Fruit fly (Drosophila melanogaster) whole organism, embryonic: ENCODE results near the gene CG2901.

Experiments used
- ATbp ChIP-seq: fragments of 200-800 bp; sonication (Bioruptor generic); optimal IDR thresholded peaks from 2 replicates; lab custom pipeline; 2017; ENCODE audit warnings: missing biosample characterization, mild to moderate bottlenecking, missing genetic modification characterization, missing genetic modification reagents
- Bdp1 ChIP-seq: fragments of 200-800 bp; sonication (Bioruptor generic); optimal IDR thresholded peaks from 3 replicates; lab custom pipeline; 2016; ENCODE audit warnings: missing biosample characterization, missing genetic modification characterization
- Blimp-1 ChIP-seq: fragments of 200-800 bp; sonication (Bioruptor generic); optimal IDR thresholded peaks from 3 replicates; lab custom pipeline; 2018; ENCODE audit warnings: missing biosample characterization, missing genetic modification characterization, mild to moderate bottlenecking, moderate library complexity, missing genetic modification reagents
- CG13624 ChIP-seq: fragments of 200-800 bp; sonication (Bioruptor generic); optimal IDR thresholded peaks from 2 replicates; lab custom pipeline; 2016; ENCODE audit warnings: missing biosample characterization, missing genetic modification characterization
- CG14667 ChIP-seq: fragments of 200-800 bp; sonication (Bioruptor generic); IDR thresholded peaks from 2 replicates; pipeline ENCODE4 v1.3.6; 2022; ENCODE audit warnings: missing biosample characterization, missing genetic modification characterization
- CG15011 ChIP-seq: fragments of 200-800 bp; sonication (Bioruptor generic); optimal IDR thresholded peaks from 3 replicates; lab custom pipeline; 2018; ENCODE audit warnings: missing biosample characterization, mild to moderate bottlenecking, missing genetic modification characterization
- CG15601 ChIP-seq: fragments of 200-800 bp; sonication (Bioruptor generic); optimal IDR thresholded peaks from 3 replicates; lab custom pipeline; 2019; ENCODE audit warnings: missing biosample characterization, mild to moderate bottlenecking, missing genetic modification characterization, moderate library complexity
- CG2889 ChIP-seq: fragments of 200-800 bp; sonication (Bioruptor generic); IDR thresholded peaks from 3 replicates; pipeline ENCODE4 v1.3.6; 2022; ENCODE audit warnings: missing biosample characterization, missing genetic modification characterization
- CG5953 ChIP-seq: fragments of 200-800 bp; sonication (Bioruptor generic); IDR thresholded peaks from 2 replicates; pipeline ENCODE4 v1.3.6; 2022; ENCODE audit warnings: missing biosample characterization, missing genetic modification characterization
- CG6791 ChIP-seq: fragments of 200-800 bp; sonication (Bioruptor generic); IDR thresholded peaks from 3 replicates; pipeline ENCODE4 v1.3.6; 2022; ENCODE audit warnings: missing biosample characterization, missing genetic modification characterization; ENCODE audit not compliant: partially characterized antibody
- CG7556 ChIP-seq: fragments of 200-800 bp; sonication (Bioruptor generic); optimal IDR thresholded peaks from 2 replicates; lab custom pipeline; 2017; ENCODE audit warnings: missing biosample characterization, mild to moderate bottlenecking, missing genetic modification characterization
- D19B ChIP-seq: fragments of 200-800 bp; sonication (Bioruptor generic); optimal IDR thresholded peaks from 2 replicates; lab custom pipeline; 2017; ENCODE audit warnings: missing biosample characterization, mild to moderate bottlenecking, missing genetic modification characterization
- Dbx ChIP-seq: fragments of 200-800 bp; sonication (Bioruptor generic); IDR thresholded peaks from 3 replicates; pipeline ENCODE4 v1.3.6; 2022; ENCODE audit warnings: missing biosample characterization, missing genetic modification characterization
- Drgx ChIP-seq: fragments of 200-800 bp; sonication (Bioruptor generic); IDR thresholded peaks from 2 replicates; pipeline ENCODE4 v1.3.6; 2022; ENCODE audit warnings: missing biosample characterization, missing genetic modification characterization
- Fer2 ChIP-seq: fragments of 200-800 bp; sonication (Bioruptor generic); optimal IDR thresholded peaks from 2 replicates; lab custom pipeline; 2018; ENCODE audit warnings: missing biosample characterization, mild to moderate bottlenecking, missing genetic modification characterization, moderate library complexity
- HHEX ChIP-seq: fragments of 200-800 bp; sonication (Bioruptor generic); optimal IDR thresholded peaks from 3 replicates; lab custom pipeline; 2017; ENCODE audit warnings: missing biosample characterization, mild to moderate bottlenecking, missing genetic modification characterization, missing genetic modification reagents
- HmgD ChIP-seq: fragments of 200-800 bp; sonication (Bioruptor generic); optimal IDR thresholded peaks from 3 replicates; lab custom pipeline; 2016; ENCODE audit warnings: missing biosample characterization, missing genetic modification characterization
- Jarid2 ChIP-seq: fragments of 200-800 bp; sonication (Bioruptor generic); optimal IDR thresholded peaks from 3 replicates; lab custom pipeline; 2017; ENCODE audit warnings: mild to moderate bottlenecking, missing biosample characterization, missing genetic modification reagents, missing genetic modification characterization
- Kr ChIP-seq: fragments of 200-800 bp; sonication (Bioruptor generic); optimal IDR thresholded peaks from 2 replicates; lab custom pipeline; 2017; ENCODE audit warnings: missing biosample characterization, mild to moderate bottlenecking, missing genetic modification characterization
- Med ChIP-seq: fragments of 200-800 bp; sonication (Bioruptor generic); peaks from one replicate; lab custom pipeline; 2016; ENCODE audit warnings: missing biosample characterization, missing genetic modification characterization, mild to moderate bottlenecking, inconsistent platforms, moderate library complexity
- NK7.1 ChIP-seq: fragments of 200-800 bp; sonication (Bioruptor generic); optimal IDR thresholded peaks from 3 replicates; lab custom pipeline; 2016; ENCODE audit warnings: missing biosample characterization, missing genetic modification characterization
- Pdp1 ChIP-seq, 2 experiments: fragments of 200-800 bp; sonication (Bioruptor generic); optimal IDR thresholded peaks; 3 replicates each; lab custom pipeline; 2016; ENCODE audit warnings: missing biosample characterization in 2 of 2, missing genetic modification characterization in 2 of 2, mild to moderate bottlenecking in 1 of 2, moderate library complexity in 1 of 2
- Rfx ChIP-seq: fragments of 200-800 bp; sonication (Bioruptor generic); IDR thresholded peaks from 2 replicates; pipeline ENCODE4 v1.3.6; 2022; ENCODE audit warnings: missing biosample characterization, missing genetic modification characterization
- Rx ChIP-seq: fragments of 200-800 bp; sonication (Bioruptor generic); IDR thresholded peaks from 2 replicates; pipeline ENCODE4 v1.3.6; 2022; ENCODE audit warnings: missing biosample characterization, missing genetic modification characterization
- Scr ChIP-seq: fragments of 200-800 bp; sonication (Bioruptor generic); IDR thresholded peaks from 2 replicates; pipeline ENCODE4 v1.3.6; 2022; ENCODE audit warnings: missing biosample characterization, missing genetic modification characterization; ENCODE audit not compliant: partially characterized antibody
- amos ChIP-seq: fragments of 200-800 bp; sonication (Bioruptor generic); IDR thresholded peaks from 2 replicates; pipeline ENCODE4 v1.3.6; 2022; ENCODE audit warnings: missing biosample characterization, missing genetic modification characterization; ENCODE audit not compliant: partially characterized antibody
- bab2 ChIP-seq: fragments of 200-800 bp; sonication (Bioruptor generic); optimal IDR thresholded peaks from 2 replicates; lab custom pipeline; 2016; ENCODE audit warnings: missing biosample characterization, missing genetic modification characterization
- bsh ChIP-seq, 2 experiments: fragments of 200-800 bp; sonication (Bioruptor generic); optimal IDR thresholded peaks; 2 replicates each; lab custom pipeline; 2017 to 2018; ENCODE audit warnings: mild to moderate bottlenecking in 2 of 2, missing biosample characterization in 2 of 2, missing genetic modification characterization in 2 of 2, moderate library complexity in 1 of 2
- corto ChIP-seq: fragments of 200-800 bp; sonication (Bioruptor generic); optimal IDR thresholded peaks from 2 replicates; lab custom pipeline; 2016; ENCODE audit warnings: missing biosample characterization, mild to moderate bottlenecking, missing genetic modification characterization, moderate library complexity
- crol ChIP-seq: fragments of 200-800 bp; sonication (Bioruptor generic); IDR thresholded peaks from 2 replicates; pipeline ENCODE4 v1.3.6; 2022; ENCODE audit warnings: missing biosample characterization, missing genetic modification characterization
- grau ChIP-seq: fragments of 200-800 bp; optimal IDR thresholded peaks from 3 replicates; lab custom pipeline; 2019; ENCODE audit warnings: missing biosample characterization, mild to moderate bottlenecking, missing genetic modification characterization, moderate library complexity
- inv ChIP-seq: fragments of 200-800 bp; sonication (Bioruptor generic); IDR thresholded peaks from 2 replicates; pipeline ENCODE4 v1.3.6; 2022; ENCODE audit warnings: missing biosample characterization, missing genetic modification characterization; ENCODE audit not compliant: partially characterized antibody
- otp ChIP-seq: fragments of 200-800 bp; sonication (Bioruptor generic); IDR thresholded peaks from 3 replicates; pipeline ENCODE4, ENCODE4 v1.3.6; 2022; ENCODE audit warnings: missing biosample characterization, missing genetic modification characterization
- p53 ChIP-seq: fragments of 200-800 bp; sonication (Bioruptor generic); optimal IDR thresholded peaks from 2 replicates; lab custom pipeline; 2016; ENCODE audit warnings: missing biosample characterization, missing genetic modification characterization
- sens ChIP-seq: fragments of 200-800 bp; sonication (Bioruptor generic); peaks from one replicate; lab custom pipeline; 2016; ENCODE audit warnings: missing biosample characterization, missing genetic modification characterization
- sim ChIP-seq: fragments of 200-800 bp; sonication (Bioruptor generic); IDR thresholded peaks from 2 replicates; pipeline ENCODE4 v1.3.6; 2022; ENCODE audit warnings: missing biosample characterization, missing genetic modification characterization
- sima ChIP-seq: fragments of 200-800 bp; sonication (Bioruptor generic); optimal IDR thresholded peaks from 2 replicates; lab custom pipeline; 2016; ENCODE audit warnings: missing biosample characterization, missing genetic modification characterization
- so ChIP-seq: fragments of 200-800 bp; sonication (Bioruptor generic); IDR thresholded peaks from 3 replicates; pipeline ENCODE4 v1.3.6; 2022; ENCODE audit warnings: missing biosample characterization, missing genetic modification characterization
- sug ChIP-seq: fragments of 200-800 bp; optimal IDR thresholded peaks from 2 replicates; lab custom pipeline; 2019; ENCODE audit warnings: missing biosample characterization, mild to moderate bottlenecking, missing genetic modification characterization, moderate library complexity
- vvl ChIP-seq: fragments of 200-800 bp; sonication (Bioruptor generic); IDR thresholded peaks from 2 replicates; pipeline ENCODE4 v1.3.6; 2022; ENCODE audit warnings: missing biosample characterization, missing genetic modification characterization
- zen2 ChIP-seq: fragments of 200-800 bp; sonication (Bioruptor generic); IDR thresholded peaks from 3 replicates; pipeline ENCODE4 v1.3.6; 2022; ENCODE audit warnings: missing biosample characterization, missing genetic modification characterization; ENCODE audit not compliant: partially characterized antibody

CG2901 gene

DNA sequence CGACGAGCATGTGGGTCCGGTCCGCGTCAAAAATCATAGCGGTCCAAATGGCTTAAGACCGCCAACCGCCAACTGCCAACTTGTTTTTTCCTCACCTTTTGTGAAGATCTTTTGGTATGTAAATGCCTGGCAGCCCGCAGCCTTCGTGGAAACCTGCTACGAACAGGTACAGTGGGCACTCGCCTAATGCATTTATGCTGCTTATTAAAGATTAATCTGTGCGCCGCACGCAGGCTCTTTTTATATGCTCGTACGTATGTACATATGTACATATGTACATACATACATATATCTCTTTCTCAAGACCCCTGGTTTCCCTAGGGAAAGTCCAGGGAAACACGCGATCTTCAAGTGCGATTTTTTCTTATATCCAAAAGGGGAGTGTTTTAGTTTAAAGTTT, 18.4 kb downstream of the CG2901 start:
- TF ChIP-seq CG14667 (GFP tag; lab: Robert Waterston, UW) (no peak), sima (GFP tag; lab: Kevin White, UChicago) (no peak), Bdp1 (GFP tag; lab: Kevin White, UChicago) (no peak), NK7.1 (no peak), CG13624 (no peak), grau (tag; lab: Kevin White, UChicago) (peak; percentile 77), bsh (GFP tag; optimal IDR thresholded peaks at IDR 0.05; lab: Kevin White, UChicago) (no peak), sim (GFP tag; lab: Robert Waterston, UW) (no peak), corto (GFP tag; lab: Kevin White, UChicago) (no peak), HHEX (GFP tag; lab: Kevin White, UChicago) (no peak), D19B (no peak), bab2 (GFP tag; lab: Kevin White, UChicago) (no peak), Scr (GFP tag; lab: Robert Waterston, UW) (no peak), ATbp (GFP tag; lab: Kevin White, UChicago) (no peak), Pdp1 (GFP tag; optimal IDR thresholded peaks at IDR 0.05; lab: Kevin White, UChicago) (no peak), CG15601 (tag; lab: Kevin White, UChicago) (no peak), amos (GFP tag; lab: Robert Waterston, UW) (no peak), sens (GFP tag; lab: Kevin White, UChicago) (peak; percentile 36), CG2889 (GFP tag; lab: Robert Waterston, UW) (no peak), Kr (no peak), so (GFP tag; lab: Robert Waterston, UW) (no peak), CG15011 (GFP tag; lab: Kevin White, UChicago) (no peak), Med (GFP tag; lab: Kevin White, UChicago) (peak; percentile 12), Rx (GFP tag; lab: Robert Waterston, UW) (no peak), Fer2 (no peak), vvl (GFP tag; lab: Robert Waterston, UW) (peak; percentile 40; the same call in 1 of the 2 replicates), p53 (no peak), sug (tag; lab: Kevin White, UChicago) (no peak), crol (GFP tag; lab: Robert Waterston, UW) (no peak), zen2 (GFP tag; lab: Robert Waterston, UW) (no peak), Drgx (GFP tag; lab: Robert Waterston, UW) (peak; percentile 9; the same call in 1 of the 2 replicates), HmgD (GFP tag; lab: Kevin White, UChicago) (no peak), CG7556 (GFP tag; lab: Kevin White, UChicago) (no peak), Rfx (GFP tag; lab: Robert Waterston, UW) (0 out of 2 replicates have a peak, but pooled peaks have one; percentile 8), CG5953 (no peak)

DNA sequence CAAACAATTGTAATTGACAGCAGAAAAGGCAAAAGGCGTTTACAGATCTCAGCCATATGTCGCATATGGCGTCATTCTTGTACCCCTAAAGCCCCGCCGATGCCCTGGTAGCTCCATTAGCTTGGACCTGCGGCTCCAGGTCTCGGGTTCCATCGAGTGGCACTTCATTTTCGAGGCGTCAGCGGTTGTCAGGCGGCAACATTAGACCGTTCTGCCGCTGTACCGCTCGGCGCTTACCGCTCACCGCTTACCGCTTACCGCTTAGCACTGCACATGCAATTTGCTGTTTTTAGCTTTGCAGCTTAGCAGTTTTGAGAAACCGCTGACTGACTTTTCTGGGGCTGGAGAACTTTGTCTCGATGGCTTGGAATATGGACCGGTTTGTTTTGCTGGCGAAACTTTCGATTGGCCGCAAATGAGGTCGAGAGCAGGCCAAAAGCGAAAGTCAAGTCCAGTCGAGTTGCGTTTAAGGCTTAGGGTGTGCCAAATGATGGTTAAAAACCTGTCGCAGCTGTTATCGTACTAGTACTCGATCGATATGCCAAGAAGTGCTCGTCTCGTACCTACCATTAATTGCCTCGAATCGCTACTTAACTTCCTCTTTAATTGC, 21.5 kb downstream of the CG2901 start:
- TF ChIP-seq Dbx (GFP tag; lab: Robert Waterston, UW): no peak
- TF ChIP-seq Jarid2 (GFP tag; lab: Kevin White, UChicago): no peak
- no peak for TF ChIP-seq CG6791 (GFP tag; lab: Robert Waterston, UW)
- TF ChIP-seq Blimp-1 (GFP tag; lab: Kevin White, UChicago): peak; percentile 16
- no peak for TF ChIP-seq inv (GFP tag; lab: Robert Waterston, UW)
- no peak for TF ChIP-seq otp (GFP tag; lab: Robert Waterston, UW)
